Worm (Caenorhabditis elegans): ENCODE measurements around the gene R04B5.1.

The R04B5.1 gene

DNA sequence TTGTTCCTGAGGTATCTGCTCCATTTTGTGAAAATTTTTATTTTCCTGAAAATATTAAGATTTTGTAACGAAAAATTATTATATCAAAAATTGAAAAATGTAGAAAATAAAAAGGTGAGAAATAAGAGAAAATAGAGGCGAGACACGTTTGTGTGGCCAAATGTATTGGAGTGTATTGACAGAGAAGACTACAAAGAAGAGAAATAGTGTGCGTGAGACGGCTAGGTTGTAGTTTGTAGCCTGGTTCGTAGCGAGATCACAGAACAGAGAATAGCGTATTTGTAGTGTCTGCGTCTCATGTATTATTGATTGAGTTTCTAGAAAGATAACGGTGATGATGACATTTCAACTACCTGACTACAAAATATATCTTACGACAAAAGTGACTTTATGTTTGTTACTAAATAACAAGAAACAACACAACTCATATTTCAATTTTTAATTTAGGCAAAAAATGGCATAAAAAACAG lies 5.9 kb upstream of the R04B5.1 start, which contains the start of gene nhr-12:
Gene nhr-12, minus strand, starts transcription at position 51 of the 470 bp plus-strand sequence.
- TF ChIP-seq nfya-1 (tag; optimal IDR thresholded peaks at IDR 0.05; ENCODE audit: insufficient read depth) (peak; percentile 0), skn-1 (tag; optimal IDR thresholded peaks at IDR 0.05) (peak; percentile 2), ceh-28 (tag; optimal IDR thresholded peaks at IDR 0.05) (peak; percentile 28), nhr-11 (tag; optimal IDR thresholded peaks at IDR 0.05) (peak; percentile 8), elt-2 (tag; optimal IDR thresholded peaks at IDR 0.05) (peak; percentile 45), nhr-12 (tag; optimal IDR thresholded peaks at IDR 0.05) (no peak)

DNA sequence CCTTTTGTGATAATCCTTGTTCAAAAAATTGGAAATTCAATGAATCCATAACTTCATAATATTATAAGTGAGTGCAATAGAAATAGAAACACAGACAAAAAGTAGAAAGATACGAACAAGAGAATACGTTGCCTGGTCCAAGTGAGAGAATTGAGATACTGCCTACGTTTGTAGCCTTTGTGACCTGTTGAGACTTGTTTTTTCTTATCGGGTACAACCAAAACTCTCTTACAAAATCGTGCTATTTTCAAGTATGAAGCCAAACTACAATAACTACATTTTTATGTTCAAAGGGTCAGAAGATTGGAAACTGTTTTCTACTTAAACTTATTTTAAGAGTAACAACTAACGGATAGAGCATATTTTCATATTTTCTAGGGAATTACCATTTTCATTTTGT lies 3.5 kb upstream of the R04B5.1 start, which contains the start of gene nhr-205:
Gene nhr-205, minus strand, starts transcription at position 141 of the 400 bp plus-strand sequence.
- TF ChIP-seq fkh-2 (tag; optimal IDR thresholded peaks at IDR 0.05) (no peak), snpc-4 (tag; optimal IDR thresholded peaks at IDR 0.05) (no peak), zag-1 (tag; optimal IDR thresholded peaks at IDR 0.05) (no peak), nhr-12 (tag; optimal IDR thresholded peaks at IDR 0.05) (no peak), nhr-76 (tag; optimal IDR thresholded peaks at IDR 0.05) (peak; percentile 77), lin-39 (tag; optimal IDR thresholded peaks at IDR 0.05) (no peak), ztf-4 (tag; optimal IDR thresholded peaks at IDR 0.05) (no peak)

DNA sequence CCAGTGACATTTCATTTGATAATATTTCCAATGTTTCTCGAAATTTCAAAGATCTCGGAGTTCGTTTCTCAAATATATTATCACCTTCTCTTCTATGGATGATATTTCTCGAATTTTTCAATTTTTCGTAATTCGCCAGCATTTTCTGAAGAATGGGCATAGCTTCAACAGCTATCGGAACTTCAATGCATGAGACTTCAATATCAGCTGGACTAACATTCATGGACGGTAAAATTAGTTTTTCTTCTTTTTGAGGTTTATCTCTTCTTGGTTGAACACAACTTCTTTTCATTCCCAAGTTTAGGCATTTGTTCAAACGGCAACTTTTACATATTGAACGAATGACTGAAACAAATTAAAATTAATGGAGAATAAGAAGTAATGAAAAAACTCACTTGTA lies 2.8 kb upstream of the R04B5.1 start:
- no peak for TF ChIP-seq nfya-1 (tag; optimal IDR thresholded peaks at IDR 0.05; ENCODE audit: insufficient read depth)

DNA sequence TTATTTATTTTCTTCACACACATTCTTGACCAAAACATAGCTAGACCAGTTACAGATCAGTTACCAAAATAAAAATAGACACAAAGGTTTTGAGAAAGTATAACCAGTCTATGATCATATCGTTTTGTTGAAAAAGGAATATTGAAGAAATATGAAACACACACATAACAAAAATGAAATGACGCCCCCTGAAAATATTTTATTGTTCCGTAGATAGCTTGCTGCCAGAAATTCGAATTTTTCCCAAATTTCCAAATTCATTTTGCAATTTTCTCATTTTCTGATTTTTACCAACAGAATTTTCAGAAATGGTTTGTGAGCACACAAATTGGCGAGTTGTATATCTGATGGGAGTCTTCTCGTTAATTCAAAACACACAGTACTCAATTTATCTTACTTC lies 2.7 kb downstream of the R04B5.1 start, which contains the start of gene F57A8.7:
Gene F57A8.7, plus strand, starts transcription at position 301 of the 400 bp plus-strand sequence.
- no peak for TF ChIP-seq nhr-23 (tag; optimal IDR thresholded peaks at IDR 0.05)
- no peak for TF ChIP-seq ama-1 (optimal IDR thresholded peaks at IDR 0.05)
- no peak for TF ChIP-seq ztf-4 (tag; optimal IDR thresholded peaks at IDR 0.05)
- no peak for TF ChIP-seq fos-1 (tag; optimal IDR thresholded peaks at IDR 0.05)
- no peak for TF ChIP-seq nhr-67 (tag; optimal IDR thresholded peaks at IDR 0.05)
- no peak for TF ChIP-seq nhr-77 (tag; optimal IDR thresholded peaks at IDR 0.05)
- TF ChIP-seq pqm-1 (tag; optimal IDR thresholded peaks at IDR 0.05) = no peak
- no peak for TF ChIP-seq ceh-16 (tag; optimal IDR thresholded peaks at IDR 0.05)

DNA sequence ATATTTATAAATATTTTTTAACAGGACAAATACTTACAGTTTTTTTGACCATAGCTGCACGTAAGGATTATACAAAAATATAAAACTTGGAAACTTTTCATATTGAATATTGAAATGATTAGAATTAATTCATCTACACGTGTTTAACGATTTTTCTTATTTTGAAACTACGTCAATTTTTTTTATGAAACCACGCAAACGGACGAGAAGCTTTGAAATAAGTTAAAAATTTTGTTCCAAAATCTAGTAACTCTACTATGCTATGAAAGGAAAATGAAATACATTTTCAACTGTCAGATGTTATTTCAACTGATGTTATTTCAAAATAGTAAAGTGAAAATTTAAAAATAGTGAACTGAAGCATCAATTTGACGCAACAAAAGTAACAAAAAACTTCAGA lies 4.4 kb downstream of the R04B5.1 start, which contains the start of gene F57A8.6:
Gene F57A8.6, minus strand, starts transcription at position 101 of the 400 bp plus-strand sequence.
- TF ChIP-seq skn-1 (tag; optimal IDR thresholded peaks at IDR 0.05) = no peak
- no peak for TF ChIP-seq elt-1 (tag; optimal IDR thresholded peaks at IDR 0.05)
- peak; percentile 46 for TF ChIP-seq nhr-76 (tag; optimal IDR thresholded peaks at IDR 0.05)
- no peak for TF ChIP-seq nhr-67 (tag; optimal IDR thresholded peaks at IDR 0.05)
- TF ChIP-seq fkh-10 (GFP tag; optimal IDR thresholded peaks at IDR 0.05) = no peak
- TF ChIP-seq lsy-12 (tag; optimal IDR thresholded peaks at IDR 0.05) = no peak

DNA sequence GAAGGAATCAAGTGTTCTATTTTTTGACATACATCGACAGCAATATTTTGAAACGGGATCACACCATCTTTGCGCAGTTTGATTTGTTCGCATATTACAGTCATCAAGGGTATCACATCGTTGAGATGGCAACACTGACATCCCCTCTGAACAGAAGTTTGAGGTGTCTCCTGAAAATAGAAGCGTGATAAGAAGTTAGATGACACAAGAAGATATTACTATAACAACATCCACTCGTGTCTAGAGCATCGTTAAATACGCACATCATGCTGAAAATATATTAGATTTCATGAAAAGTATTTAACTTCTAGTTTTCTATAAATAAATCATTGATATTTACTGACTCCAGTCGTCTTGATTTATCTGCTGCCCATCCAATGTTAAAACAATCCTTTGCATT lies 5.4 kb downstream of the R04B5.1 start:
- TF ChIP-seq nhr-67 (tag; optimal IDR thresholded peaks at IDR 0.05) (no peak), lin-39 (tag; optimal IDR thresholded peaks at IDR 0.05) (no peak), hmg-11 (tag; optimal IDR thresholded peaks at IDR 0.05) (no peak), ceh-28 (tag; optimal IDR thresholded peaks at IDR 0.05) (no peak), nhr-43 (tag; optimal IDR thresholded peaks at IDR 0.05; ENCODE audit: poor library complexity, severe bottlenecking) (no peak)

DNA sequence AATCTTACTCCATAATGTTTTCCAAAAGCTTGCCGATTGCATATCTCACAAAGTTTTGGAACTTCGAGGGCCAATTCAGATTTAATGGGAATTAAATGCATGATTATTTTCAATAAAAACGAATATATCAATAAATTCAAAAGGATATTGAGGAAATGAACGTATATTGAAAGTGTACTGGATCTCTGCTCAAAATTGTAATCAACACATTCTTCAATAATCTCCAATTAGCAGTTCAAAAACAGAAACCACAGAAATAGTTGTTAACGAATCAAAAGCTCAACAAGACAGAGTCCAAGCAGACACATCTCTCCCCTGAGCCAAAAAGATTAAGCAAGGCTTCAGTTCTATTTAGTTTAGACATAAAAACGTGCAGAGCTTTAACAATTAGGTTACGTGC lies 7.6 kb downstream of the R04B5.1 start, which contains the start of gene nhr-192:
Gene nhr-192, minus strand, starts transcription at position 101 of the 400 bp plus-strand sequence.
- TF ChIP-seq nhr-25 (tag; optimal IDR thresholded peaks at IDR 0.05) = no peak
- no peak for TF ChIP-seq nhr-237 (tag; optimal IDR thresholded peaks at IDR 0.05)
- TF ChIP-seq lin-39 (tag; optimal IDR thresholded peaks at IDR 0.05) = no peak
- TF ChIP-seq pha-4 (tag; optimal IDR thresholded peaks at IDR 0.05) = no peak
- TF ChIP-seq unc-62 (GFP tag; optimal IDR thresholded peaks at IDR 0.05) = no peak
- no peak for TF ChIP-seq elt-2 (tag; optimal IDR thresholded peaks at IDR 0.05)
- TF ChIP-seq fkh-10 (GFP tag; optimal IDR thresholded peaks at IDR 0.05) = no peak
- no peak for TF ChIP-seq ztf-11 (tag; optimal IDR thresholded peaks at IDR 0.05)
- no peak for TF ChIP-seq ceh-16 (tag; optimal IDR thresholded peaks at IDR 0.05)
- TF ChIP-seq skn-1 (tag; optimal IDR thresholded peaks at IDR 0.05) = no peak
- TF ChIP-seq pqm-1 (tag; optimal IDR thresholded peaks at IDR 0.05) = no peak
- no peak for TF ChIP-seq ceh-82 (tag; optimal IDR thresholded peaks at IDR 0.05)
- TF ChIP-seq mml-1 (tag; optimal IDR thresholded peaks at IDR 0.05) = no peak
- no peak for TF ChIP-seq elt-1 (tag; optimal IDR thresholded peaks at IDR 0.05)
- TF ChIP-seq eor-1 (tag; optimal IDR thresholded peaks at IDR 0.05) = no peak
- TF ChIP-seq snpc-4 (tag; optimal IDR thresholded peaks at IDR 0.05) = no peak
- TF ChIP-seq hmg-11 (tag; optimal IDR thresholded peaks at IDR 0.05) = no peak
- TF ChIP-seq lin-15B (tag; optimal IDR thresholded peaks at IDR 0.05) = no peak
- TF ChIP-seq egl-5 (tag; optimal IDR thresholded peaks at IDR 0.05) = no peak
- no peak for TF ChIP-seq nhr-76 (tag; optimal IDR thresholded peaks at IDR 0.05)
